Worm (Caenorhabditis elegans): Measurements from ENCODE around the gene nas-17.

nas-17 gene

ce11 chrV:11428728-11429127 lies 30.0 kb downstream of the nas-17 start:
- TF ChIP-seq nhr-84 (tag; optimal IDR thresholded peaks at IDR 0.05), result no peak
- TF ChIP-seq ceh-63 (GFP tag; optimal IDR thresholded peaks at IDR 0.05), result no peak
- TF ChIP-seq lin-14 (GFP tag; optimal IDR thresholded peaks at IDR 0.05), result peak; percentile 78
- TF ChIP-seq hpl-2 (GFP tag; optimal IDR thresholded peaks at IDR 0.05), result no peak
- TF ChIP-seq sox-4 (tag; optimal IDR thresholded peaks at IDR 0.05), result no peak
- no peak for TF ChIP-seq lin-15B (tag; optimal IDR thresholded peaks at IDR 0.05)
- peak; percentile 19 for TF ChIP-seq nhr-47 (tag; optimal IDR thresholded peaks at IDR 0.05)
- no peak for TF ChIP-seq unc-30 (tag; optimal IDR thresholded peaks at IDR 0.05)
- no peak for TF ChIP-seq lin-35 (GFP tag; optimal IDR thresholded peaks at IDR 0.05)
- TF ChIP-seq mep-1 (tag; optimal IDR thresholded peaks at IDR 0.05), result no peak
- TF ChIP-seq nhr-11 (tag; optimal IDR thresholded peaks at IDR 0.05), result no peak
- no peak for TF ChIP-seq elt-2 (tag; optimal IDR thresholded peaks at IDR 0.05)
- TF ChIP-seq efl-1 (optimal IDR thresholded peaks at IDR 0.05), result no peak
- TF ChIP-seq efl-1 (GFP tag; optimal IDR thresholded peaks at IDR 0.05 in 1 of 2), result no peak
- TF ChIP-seq unc-86 (tag; optimal IDR thresholded peaks at IDR 0.05), result peak; percentile 22
- TF ChIP-seq unc-98 (GFP tag; IDR thresholded peaks at IDR 0.05), result no peak
- peak; percentile 74 for TF ChIP-seq tbx-2 (tag; optimal IDR thresholded peaks at IDR 0.05)
- no peak for TF ChIP-seq lin-13 (GFP tag; optimal IDR thresholded peaks at IDR 0.05)
- no peak for TF ChIP-seq pqm-1 (tag; optimal IDR thresholded peaks at IDR 0.05)
- no peak for TF ChIP-seq lir-3 (tag; optimal IDR thresholded peaks at IDR 0.05; ENCODE audit: poor library complexity)
- TF ChIP-seq unc-62 (GFP tag; optimal IDR thresholded peaks at IDR 0.05), result no peak
- no peak for TF ChIP-seq fkh-8 (tag; optimal IDR thresholded peaks at IDR 0.05)
- peak; percentile 42 for TF ChIP-seq nhr-71 (tag; optimal IDR thresholded peaks at IDR 0.05)
- no peak for TF ChIP-seq lin-39 (tag; optimal IDR thresholded peaks at IDR 0.05)
- TF ChIP-seq F16B12.6 (tag; optimal IDR thresholded peaks at IDR 0.05), result no peak
- no peak for TF ChIP-seq skn-1 (tag; optimal IDR thresholded peaks at IDR 0.05)
- no peak for TF ChIP-seq ama-1 (optimal IDR thresholded peaks at IDR 0.05)
- no peak for TF ChIP-seq sup-37 (GFP tag; optimal IDR thresholded peaks at IDR 0.05)
- peak; percentile 11 for TF ChIP-seq zag-1 (tag; optimal IDR thresholded peaks at IDR 0.05)
- TF ChIP-seq C34B4.2 (tag; optimal IDR thresholded peaks at IDR 0.05), result no peak
- TF ChIP-seq aly-2 (tag; optimal IDR thresholded peaks at IDR 0.05), result no peak
- TF ChIP-seq ces-1 (GFP tag; optimal IDR thresholded peaks at IDR 0.05), result peak; percentile 53
- TF ChIP-seq ets-5 (GFP tag; IDR thresholded peaks at IDR 0.05), result no peak
- no peak for TF ChIP-seq jun-1 (tag; optimal IDR thresholded peaks at IDR 0.05)
- TF ChIP-seq dsc-1 (tag; optimal IDR thresholded peaks at IDR 0.05), result peak; percentile 81
- no peak for TF ChIP-seq lsy-2 (tag; optimal IDR thresholded peaks at IDR 0.05)
- TF ChIP-seq fos-1 (tag; optimal IDR thresholded peaks at IDR 0.05), result no peak

DNA sequence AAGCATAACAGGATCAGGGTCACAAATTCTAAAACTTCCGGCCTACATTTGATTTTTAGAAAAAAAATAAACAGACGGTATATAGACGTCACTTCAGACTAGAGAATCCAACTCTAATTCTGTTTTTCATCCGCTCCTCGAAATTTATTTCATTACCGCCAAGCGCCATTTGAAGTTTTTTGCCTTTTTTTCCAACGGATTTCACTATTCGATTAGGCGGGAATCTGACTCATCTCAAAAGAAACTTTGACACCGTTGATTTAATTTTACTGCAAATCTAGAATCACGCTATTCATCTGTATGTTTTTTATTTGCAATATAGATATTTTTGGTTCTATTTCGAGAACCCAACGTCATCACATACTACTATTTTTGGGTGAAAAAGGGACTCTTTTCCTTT lies 32.1 kb downstream of the nas-17 start:
- TF ChIP-seq fkh-10 (GFP tag; optimal IDR thresholded peaks at IDR 0.05) (peak; percentile 72), lin-14 (GFP tag; optimal IDR thresholded peaks at IDR 0.05) (peak; percentile 11), F16B12.6 (tag; optimal IDR thresholded peaks at IDR 0.05) (no peak)

DNA sequence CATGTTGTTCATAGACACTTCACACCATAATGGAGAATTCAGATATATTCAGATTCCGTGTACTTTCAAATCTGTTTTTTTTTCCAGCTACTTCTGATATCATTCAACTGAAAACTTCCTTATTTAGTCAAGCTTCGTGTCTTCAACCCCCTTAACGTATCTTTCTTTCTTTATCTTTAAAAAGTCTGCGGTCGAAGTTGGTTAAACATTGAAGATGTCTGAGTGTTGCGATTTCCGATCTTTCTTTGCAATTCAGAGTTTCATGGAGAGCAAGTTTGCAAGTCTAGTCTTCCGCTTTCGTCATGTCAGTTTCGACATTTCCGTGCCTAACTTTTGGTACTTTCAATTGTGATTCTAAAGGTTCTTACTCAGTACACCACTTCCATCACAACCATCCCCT lies 36.5 kb downstream of the nas-17 start:
- TF ChIP-seq C34B4.2 (tag; optimal IDR thresholded peaks at IDR 0.05) (no peak), vab-15 (tag; optimal IDR thresholded peaks at IDR 0.05) (no peak), elt-2 (tag; optimal IDR thresholded peaks at IDR 0.05) (no peak), fkh-10 (GFP tag; optimal IDR thresholded peaks at IDR 0.05) (no peak), ztf-11 (tag; optimal IDR thresholded peaks at IDR 0.05) (no peak), xbp-1 (tag; optimal IDR thresholded peaks at IDR 0.05) (no peak), nhr-84 (tag; optimal IDR thresholded peaks at IDR 0.05) (no peak), fkh-4 (tag; optimal IDR thresholded peaks at IDR 0.05; ENCODE audit: borderline replicate concordance) (no peak), irx-1 (tag; optimal IDR thresholded peaks at IDR 0.05) (no peak), ets-5 (GFP tag; IDR thresholded peaks at IDR 0.05) (no peak), snu-23 (GFP tag; optimal IDR thresholded peaks at IDR 0.05) (no peak), ceh-90 (tag; optimal IDR thresholded peaks at IDR 0.05) (no peak)

Data from whole organism, L1 larva.